Worm (Caenorhabditis elegans): ENCODE results near the gene K04C2.5.

Gene K04C2.5

ce11 chrIII:6891560-6891959 lies at the start of gene K04C2.5:
K04C2.5 (minus strand) TSS chrIII:6891660.
- TF ChIP-seq ztf-11 (tag; optimal IDR thresholded peaks at IDR 0.05) (no peak), arid-1 (GFP tag; conservative IDR thresholded peaks at IDR 0.05) (no peak), Y48G9A.11 (GFP tag; IDR thresholded peaks at IDR 0.05) (no peak), ZK337.2 (GFP tag; IDR thresholded peaks at IDR 0.05) (no peak), zip-11 (GFP tag; IDR thresholded peaks at IDR 0.05) (no peak), sdz-12 (GFP tag; optimal IDR thresholded peaks at IDR 0.05) (no peak), F49E8.2 (tag; optimal IDR thresholded peaks at IDR 0.05; ENCODE audit: borderline replicate concordance) (no peak), lin-29 (GFP tag; IDR thresholded peaks at IDR 0.05) (no peak), F37D6.2 (tag; optimal IDR thresholded peaks at IDR 0.05) (no peak), fkh-10 (GFP tag; optimal IDR thresholded peaks at IDR 0.05) (no peak), zip-2 (tag; optimal IDR thresholded peaks at IDR 0.05) (no peak), nhr-111 (GFP tag; optimal IDR thresholded peaks at IDR 0.05) (no peak), skn-1 (tag; optimal IDR thresholded peaks at IDR 0.05) (no peak), ceh-82 (tag; optimal IDR thresholded peaks at IDR 0.05) (no peak), Y5F2A.4 (GFP tag; optimal IDR thresholded peaks at IDR 0.05) (no peak), pha-4 (GFP tag; IDR thresholded peaks at IDR 0.05) (no peak), pha-4 (tag; optimal IDR thresholded peaks at IDR 0.05) (no peak), daf-19 (GFP tag; conservative IDR thresholded peaks at IDR 0.05) (no peak), gei-8 (GFP tag; optimal IDR thresholded peaks at IDR 0.05) (no peak)

- no peak for TF ChIP-seq F10B5.3 (tag; optimal IDR thresholded peaks at IDR 0.05)
- no peak for TF ChIP-seq hif-1 (tag; optimal IDR thresholded peaks at IDR 0.05)
- TF ChIP-seq daf-16 (GFP tag; optimal IDR thresholded peaks at IDR 0.05), result no peak
- peak; percentile 28 for TF ChIP-seq daf-16 (tag; optimal IDR thresholded peaks at IDR 0.05)
- no peak for TF ChIP-seq ceh-20 (GFP tag; IDR thresholded peaks at IDR 0.05)
- TF ChIP-seq tra-1 (GFP tag; IDR thresholded peaks at IDR 0.05), result no peak
These were observed 48.1 kb upstream of the K04C2.5 start, which contains the start of gene F57B9.3 for ce11 chrIII:6939523-6939922. F57B9.3 (plus strand) TSS chrIII:6939823.

ce11 chrIII:6935269-6936017 lies 44.0 kb upstream of the K04C2.5 start, which contains the start of the genes F57B9.8 and coq-2:
F57B9.8 (minus strand) TSS chrIII:6935319.
coq-2 (plus strand) TSS chrIII:6935967.
- no peak for TF ChIP-seq ceh-44 (GFP tag; IDR thresholded peaks at IDR 0.05)
- peak; percentile 34 for TF ChIP-seq dve-1 (tag; optimal IDR thresholded peaks at IDR 0.05; ENCODE audit: insufficient read depth)
- peak in 1 of 2 experiments; percentile 97 for TF ChIP-seq hif-1 (tag; optimal IDR thresholded peaks at IDR 0.05)
- no peak for TF ChIP-seq cey-2 (tag; optimal IDR thresholded peaks at IDR 0.05; ENCODE audit: borderline replicate concordance, insufficient read depth)
- no peak for TF ChIP-seq lin-38 (GFP tag; IDR thresholded peaks at IDR 0.05)
- TF ChIP-seq nhr-25 (tag; optimal IDR thresholded peaks at IDR 0.05; ENCODE audit: borderline replicate concordance, insufficient read depth), result no peak
- TF ChIP-seq daf-19 (GFP tag; conservative IDR thresholded peaks at IDR 0.05), result no peak
- TF ChIP-seq D1046.2 (GFP tag; IDR thresholded peaks at IDR 0.05), result no peak
- TF ChIP-seq fkh-10 (GFP tag; optimal IDR thresholded peaks at IDR 0.05), result no peak
- TF ChIP-seq ceh-82 (tag; optimal IDR thresholded peaks at IDR 0.05), result no peak
- no peak for TF ChIP-seq ZK546.5 (tag; optimal IDR thresholded peaks at IDR 0.05)
- no peak for TF ChIP-seq nhr-11 (tag; optimal IDR thresholded peaks at IDR 0.05)
- peak; percentile 99 for TF ChIP-seq aha-1 (tag)
- TF ChIP-seq pha-4 (GFP tag; IDR thresholded peaks at IDR 0.05), result no peak
- TF ChIP-seq pha-4 (tag; optimal IDR thresholded peaks at IDR 0.05), result no peak
- TF ChIP-seq mxl-3 (GFP tag; optimal IDR thresholded peaks at IDR 0.05), result no peak
- TF ChIP-seq nhr-77 (tag; optimal IDR thresholded peaks at IDR 0.05), result no peak
- TF ChIP-seq sdz-12 (GFP tag; optimal IDR thresholded peaks at IDR 0.05), result no peak
- no peak for TF ChIP-seq ztf-7 (tag; optimal IDR thresholded peaks at IDR 0.05)

Data from whole organism, L4 larva.